Fruit fly (Drosophila melanogaster) whole organism, prepupa: ENCODE results near the gene Ube3a.
A peak's percentile ranks its signal among the peaks of the same experiment; 100 is the strongest.

Experiments
- Blimp-1 ChIP-seq: fragments of 200-800 bp; sonication (Bioruptor generic); optimal IDR thresholded peaks from 3 replicates; lab custom pipeline; 2017; ENCODE audit warnings: missing biosample characterization, missing genetic modification characterization, mild to moderate bottlenecking, moderate library complexity, missing genetic modification reagents
- CG10631 ChIP-seq: fragments of 200-800 bp; sonication (Bioruptor generic); optimal IDR thresholded peaks from 2 replicates; lab custom pipeline; 2016; ENCODE audit warnings: missing biosample characterization, missing genetic modification characterization
- CG10669 ChIP-seq: fragments of 200-800 bp; sonication (Bioruptor generic); optimal IDR thresholded peaks from 3 replicates; lab custom pipeline; 2018; ENCODE audit warnings: missing biosample characterization, mild to moderate bottlenecking, missing genetic modification characterization, moderate library complexity
- CG11294 ChIP-seq: fragments of 200-800 bp; sonication (Bioruptor generic); IDR thresholded peaks from 2 replicates; pipeline ENCODE4 v1.3.6; 2022; ENCODE audit warnings: missing biosample characterization, missing genetic modification characterization
- CG11762 ChIP-seq: fragments of 200-800 bp; sonication (Bioruptor generic); optimal IDR thresholded peaks from 3 replicates; lab custom pipeline; 2016; ENCODE audit warnings: missing biosample characterization, missing genetic modification characterization; ENCODE audit not compliant: insufficient read depth
- CG1621 ChIP-seq: fragments of 200-800 bp; sonication (Bioruptor generic); optimal IDR thresholded peaks from 3 replicates; lab custom pipeline; 2018; ENCODE audit warnings: missing biosample characterization, mild to moderate bottlenecking, missing genetic modification characterization
- CG16779 ChIP-seq: fragments of 200-800 bp; sonication (Bioruptor generic); optimal IDR thresholded peaks from 3 replicates; lab custom pipeline; 2017; ENCODE audit warnings: missing biosample characterization, mild to moderate bottlenecking, missing genetic modification characterization
- CG3032 ChIP-seq: fragments of 200-800 bp; optimal IDR thresholded peaks from 2 replicates; lab custom pipeline; 2019; ENCODE audit warnings: missing biosample characterization, mild to moderate bottlenecking, missing genetic modification characterization, moderate library complexity
- CG31627 ChIP-seq: fragments of 200-800 bp; sonication (Bioruptor generic); optimal IDR thresholded peaks from 3 replicates; lab custom pipeline; 2016; ENCODE audit warnings: missing biosample characterization, missing genetic modification characterization
- CG32006 ChIP-seq: fragments of 200-800 bp; sonication (Bioruptor generic); optimal IDR thresholded peaks from 3 replicates; lab custom pipeline; 2017; ENCODE audit warnings: missing biosample characterization, mild to moderate bottlenecking, missing genetic modification characterization
- CG6276 ChIP-seq: fragments of 200-800 bp; sonication (Bioruptor generic); optimal IDR thresholded peaks from 2 replicates; lab custom pipeline; 2017; ENCODE audit warnings: missing biosample characterization, mild to moderate bottlenecking, missing genetic modification characterization
- CG6808 ChIP-seq: fragments of 200-800 bp; sonication (Bioruptor generic); optimal IDR thresholded peaks from 3 replicates; lab custom pipeline; 2017; ENCODE audit warnings: missing biosample characterization, missing genetic modification characterization, mild to moderate bottlenecking, moderate library complexity, missing genetic modification reagents
- CG6854 ChIP-seq: fragments of 200-800 bp; sonication (Bioruptor generic); optimal IDR thresholded peaks from 2 replicates; lab custom pipeline; 2017; ENCODE audit warnings: missing biosample characterization, mild to moderate bottlenecking, missing genetic modification characterization
- CG7368 ChIP-seq: fragments of 200-800 bp; sonication (Bioruptor generic); optimal IDR thresholded peaks from 3 replicates; lab custom pipeline; 2016; ENCODE audit warnings: missing biosample characterization, missing genetic modification characterization
- CG8119 ChIP-seq: fragments of 200-800 bp; sonication (Bioruptor generic); IDR thresholded peaks from 3 replicates; pipeline ENCODE4 v1.3.6; 2022; ENCODE audit warnings: missing biosample characterization, missing genetic modification characterization
- CG8319 ChIP-seq: fragments of 200-800 bp; sonication (Bioruptor generic); optimal IDR thresholded peaks from 3 replicates; lab custom pipeline; 2016; ENCODE audit warnings: missing biosample characterization, missing genetic modification characterization
- CG8632 ChIP-seq: fragments of 200-800 bp; sonication (Bioruptor generic); optimal IDR thresholded peaks from 3 replicates; lab custom pipeline; 2016; ENCODE audit warnings: missing biosample characterization, missing genetic modification characterization
- CG9139 ChIP-seq: fragments of 200-800 bp; sonication (Bioruptor generic); optimal IDR thresholded peaks from 3 replicates; lab custom pipeline; 2017; ENCODE audit warnings: missing biosample characterization, mild to moderate bottlenecking, missing genetic modification characterization
- Eip75B ChIP-seq: fragments of 200-800 bp; sonication (Bioruptor generic); optimal IDR thresholded peaks from 3 replicates; lab custom pipeline; 2016; ENCODE audit warnings: missing biosample characterization, missing genetic modification characterization
- Eip93F ChIP-seq: fragments of 200-800 bp; sonication (Bioruptor generic); optimal IDR thresholded peaks from 2 replicates; lab custom pipeline; 2016; ENCODE audit warnings: missing biosample characterization, mild to moderate bottlenecking, missing genetic modification characterization
- Gug ChIP-seq: fragments of 200-800 bp; sonication (Bioruptor generic); IDR thresholded peaks from 2 replicates; pipeline ENCODE4 v1.3.6; 2022; ENCODE audit warnings: missing biosample characterization, missing genetic modification characterization
- Hr39 ChIP-seq: fragments of 200-800 bp; sonication (Bioruptor generic); optimal IDR thresholded peaks from 2 replicates; lab custom pipeline; 2016; ENCODE audit warnings: missing biosample characterization, missing genetic modification characterization
- Hr4 ChIP-seq: fragments of 200-800 bp; sonication (Bioruptor generic); optimal IDR thresholded peaks from 3 replicates; lab custom pipeline; 2016; ENCODE audit warnings: missing biosample characterization, missing genetic modification characterization
- Lpt ChIP-seq: fragments of 200-800 bp; sonication (Bioruptor generic); optimal IDR thresholded peaks from 3 replicates; lab custom pipeline; 2016; ENCODE audit warnings: missing biosample characterization, missing genetic modification characterization
- OdsH ChIP-seq: fragments of 200-800 bp; sonication (Bioruptor generic); optimal IDR thresholded peaks from 3 replicates; lab custom pipeline; 2016; ENCODE audit warnings: missing biosample characterization, missing genetic modification characterization
- Smox ChIP-seq: fragments of 200-800 bp; sonication (Bioruptor generic); optimal IDR thresholded peaks from 3 replicates; lab custom pipeline; 2016; ENCODE audit warnings: missing biosample characterization, missing genetic modification characterization
- Sox102F ChIP-seq: fragments of 200-800 bp; sonication (Bioruptor generic); optimal IDR thresholded peaks from 2 replicates; lab custom pipeline; 2016; ENCODE audit warnings: missing biosample characterization, mild to moderate bottlenecking, missing genetic modification characterization
- achi ChIP-seq: fragments of 200-800 bp; sonication (Bioruptor generic); optimal IDR thresholded peaks from 3 replicates; lab custom pipeline; 2016; ENCODE audit warnings: missing biosample characterization, missing genetic modification characterization
- acj6 ChIP-seq: fragments of 200-800 bp; sonication (Bioruptor generic); optimal IDR thresholded peaks from 3 replicates; lab custom pipeline; 2016; ENCODE audit warnings: missing biosample characterization, missing genetic modification characterization
- cyc ChIP-seq: fragments of 200-800 bp; sonication (Bioruptor generic); optimal IDR thresholded peaks from 3 replicates; lab custom pipeline; 2016; ENCODE audit warnings: missing biosample characterization, missing genetic modification characterization
- dac ChIP-seq: fragments of 200-800 bp; sonication (Bioruptor generic); optimal IDR thresholded peaks from 2 replicates; lab custom pipeline; 2017; ENCODE audit warnings: missing biosample characterization, mild to moderate bottlenecking, missing genetic modification characterization
- dsx ChIP-seq: fragments of 200-800 bp; optimal IDR thresholded peaks from 3 replicates; lab custom pipeline; 2019; ENCODE audit warnings: missing biosample characterization, mild to moderate bottlenecking, missing genetic modification characterization, moderate library complexity; ENCODE audit not compliant: poor library complexity, severe bottlenecking
- fd85E ChIP-seq: fragments of 200-800 bp; sonication (Bioruptor generic); optimal IDR thresholded peaks from 3 replicates; lab custom pipeline; 2016; ENCODE audit warnings: missing biosample characterization, missing genetic modification characterization
- fkh ChIP-seq: fragments of 200-800 bp; sonication (Bioruptor generic); optimal IDR thresholded peaks from 3 replicates; lab custom pipeline; 2017; ENCODE audit warnings: missing biosample characterization, mild to moderate bottlenecking, missing genetic modification characterization, moderate library complexity
- lz ChIP-seq: fragments of 200-800 bp; sonication (Bioruptor generic); optimal IDR thresholded peaks from 3 replicates; lab custom pipeline; 2016; ENCODE audit warnings: missing biosample characterization, missing genetic modification characterization
- pdm3 ChIP-seq: fragments of 200-800 bp; sonication (Bioruptor generic); optimal IDR thresholded peaks from 3 replicates; lab custom pipeline; 2016; ENCODE audit warnings: missing biosample characterization, missing genetic modification characterization
- ss ChIP-seq, 2 experiments: fragments of 200-800 bp; sonication (Bioruptor generic); optimal IDR thresholded peaks; 2 replicates in 1 of 2; 3 replicates in 1 of 2; lab custom pipeline; 2017 to 2018; ENCODE audit warnings: mild to moderate bottlenecking in 2 of 2, missing biosample characterization in 2 of 2, missing genetic modification characterization in 2 of 2, moderate library complexity in 1 of 2
- topi ChIP-seq: fragments of 200-800 bp; sonication (Bioruptor generic); optimal IDR thresholded peaks from 3 replicates; lab custom pipeline; 2016; ENCODE audit warnings: missing biosample characterization, missing genetic modification characterization

The Ube3a gene

DNA sequence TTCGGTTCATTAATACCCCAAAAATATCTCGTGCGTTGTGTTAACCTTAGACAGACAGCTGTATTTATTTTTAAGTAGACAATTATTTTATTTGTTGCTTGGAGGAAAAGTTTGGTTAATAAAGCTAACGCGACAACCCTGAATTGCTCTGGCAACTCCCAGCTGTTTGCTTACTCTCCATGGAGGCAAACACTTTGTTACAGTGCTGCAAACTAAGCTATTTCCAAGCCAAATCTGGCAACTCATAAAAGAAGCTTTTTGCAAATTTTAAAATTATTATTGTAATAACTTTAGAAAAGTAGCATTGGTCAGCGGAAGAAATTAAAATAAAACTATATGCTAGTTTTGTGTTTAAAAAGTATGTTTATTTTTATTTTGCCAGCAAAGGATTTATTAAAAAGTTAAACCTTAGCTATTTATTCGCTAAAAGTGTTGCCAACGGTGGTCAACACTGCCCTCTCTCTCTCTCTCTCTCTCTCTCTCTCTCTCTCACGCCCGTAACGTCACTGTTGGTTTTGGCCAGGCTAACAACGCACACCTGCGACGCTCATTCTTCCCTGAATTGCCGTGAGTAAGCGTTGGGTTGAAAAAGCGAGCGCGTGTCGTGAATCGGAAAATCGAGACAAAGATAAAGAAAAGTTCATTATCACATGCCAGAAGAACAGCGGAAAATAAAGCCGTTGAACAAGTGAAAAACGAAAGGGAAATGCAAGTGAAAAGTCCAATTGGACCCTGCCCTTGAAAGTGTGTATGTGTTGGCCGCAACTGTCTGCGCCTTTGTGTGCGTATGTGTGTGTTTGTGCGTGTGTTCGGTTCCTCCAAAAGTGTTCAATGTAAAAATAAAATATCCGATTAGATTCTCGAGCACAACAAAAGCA lies 5.1 kb upstream of the Ube3a start (continued):
- TF ChIP-seq CG16779 (tag; lab: Kevin White, UChicago) (peak; percentile 73), fkh (peak; percentile 97), CG32006 (GFP tag; lab: Kevin White, UChicago) (peak; percentile 91), CG11294 (GFP tag; lab: Robert Waterston, UW) (peak; percentile 93), Lpt (GFP tag; lab: Kevin White, UChicago) (peak; percentile 89), achi (GFP tag; lab: Kevin White, UChicago) (peak; percentile 94), CG3032 (tag; lab: Kevin White, UChicago) (peak; percentile 83), cyc (GFP tag; lab: Kevin White, UChicago) (peak; percentile 94), acj6 (peak; percentile 92), OdsH (GFP tag; lab: Kevin White, UChicago) (peak; percentile 91), pdm3 (GFP tag; lab: Kevin White, UChicago) (peak; percentile 95), CG6276 (peak; percentile 89), Eip93F (GFP tag; lab: Kevin White, UChicago) (peak; percentile 84), topi (GFP tag; lab: Kevin White, UChicago) (peak; percentile 96), Hr39 (GFP tag; lab: Kevin White, UChicago) (peak; percentile 96), CG6854 (GFP tag; lab: Kevin White, UChicago) (peak; percentile 83), CG10631 (GFP tag; lab: Kevin White, UChicago) (peak; percentile 93), fd85E (GFP tag; lab: Kevin White, UChicago) (peak; percentile 91), CG10669 (peak; percentile 90), Eip75B (GFP tag; lab: Kevin White, UChicago) (peak; percentile 96), dac (GFP tag; lab: Kevin White, UChicago) (peak; percentile 78), CG8632 (GFP tag; lab: Kevin White, UChicago) (peak; percentile 93), Gug (GFP tag; lab: Robert Waterston, UW) (peak; percentile 94), Blimp-1 (GFP tag; lab: Kevin White, UChicago) (peak; percentile 76), CG11762 (GFP tag; lab: Kevin White, UChicago) (peak; percentile 92), Smox (peak; percentile 94), CG1621 (tag; lab: Kevin White, UChicago) (peak; percentile 85), ss (GFP tag; optimal IDR thresholded peaks at IDR 0.05; lab: Kevin White, UChicago) (peak; percentile 58 to 81), CG6808 (GFP tag; lab: Kevin White, UChicago) (peak; percentile 87), lz (GFP tag; lab: Kevin White, UChicago) (peak; percentile 96), CG8319 (GFP tag; lab: Kevin White, UChicago) (peak; percentile 92), CG8119 (GFP tag; lab: Robert Waterston, UW) (peak; percentile 96), CG31627 (GFP tag; lab: Kevin White, UChicago) (peak; percentile 96), CG9139 (GFP tag; lab: Kevin White, UChicago) (peak; percentile 70), Hr4 (GFP tag; lab: Kevin White, UChicago) (peak; percentile 93), dsx (peak; percentile 78), Sox102F (GFP tag; lab: Kevin White, UChicago) (peak; percentile 95), CG7368 (GFP tag; lab: Kevin White, UChicago) (peak; percentile 95)
